Fruit fly (Drosophila melanogaster) whole organism, embryonic: ENCODE data around the gene Oseg1.

ENCODE experiments used
- ATbp ChIP-seq: fragments of 200-800 bp; sonication (Bioruptor generic); optimal IDR thresholded peaks from 2 replicates; lab custom pipeline; 2017; ENCODE audit warnings: missing biosample characterization, mild to moderate bottlenecking, missing genetic modification characterization, missing genetic modification reagents
- Ada2b ChIP-seq: fragments of 200-800 bp; sonication (Bioruptor generic); IDR thresholded peaks from 2 replicates; pipeline ENCODE4 v1.3.6; 2022; ENCODE audit warnings: missing biosample characterization, missing genetic modification characterization
- Antp ChIP-seq: fragments of 200-800 bp; sonication (Bioruptor generic); optimal IDR thresholded peaks from 3 replicates; lab custom pipeline; 2016; ENCODE audit warnings: missing biosample characterization, missing genetic modification characterization
- BEAF-32 ChIP-seq: fragments of 200-800 bp; sonication (Bioruptor generic); optimal IDR thresholded peaks from 3 replicates; lab custom pipeline; 2017; ENCODE audit warnings: missing biosample characterization, missing genetic modification characterization, mild to moderate bottlenecking, moderate library complexity, missing genetic modification reagents
- CG10565 ChIP-seq: fragments of 200-800 bp; sonication (Bioruptor generic); optimal IDR thresholded peaks from 3 replicates; lab custom pipeline; 2016; ENCODE audit warnings: missing biosample characterization, mild to moderate bottlenecking, missing genetic modification characterization
- CG10959 ChIP-seq: fragments of 200-800 bp; sonication (Bioruptor generic); IDR thresholded peaks from 2 replicates; pipeline ENCODE4 v1.3.6; 2022; ENCODE audit warnings: missing biosample characterization, missing genetic modification characterization
- CG15696 ChIP-seq: fragments of 200-800 bp; sonication (Bioruptor generic); optimal IDR thresholded peaks from 2 replicates; lab custom pipeline; 2019; ENCODE audit warnings: missing biosample characterization, mild to moderate bottlenecking, missing genetic modification characterization, moderate library complexity
- CG17802 ChIP-seq: fragments of 200-800 bp; sonication (Bioruptor generic); optimal IDR thresholded peaks from 2 replicates; lab custom pipeline; 2018; ENCODE audit warnings: missing biosample characterization, mild to moderate bottlenecking, missing genetic modification characterization, moderate library complexity
- CG18476 ChIP-seq: fragments of 200-800 bp; sonication (Bioruptor generic); optimal IDR thresholded peaks from 2 replicates; lab custom pipeline; 2016; ENCODE audit warnings: missing biosample characterization, mild to moderate bottlenecking, missing genetic modification characterization
- CG18764 ChIP-seq: fragments of 200-800 bp; sonication (Bioruptor generic); optimal IDR thresholded peaks from 3 replicates; lab custom pipeline; 2016; ENCODE audit warnings: missing biosample characterization, missing genetic modification characterization
- CG30020 ChIP-seq: fragments of 200-800 bp; optimal IDR thresholded peaks from 2 replicates; lab custom pipeline; 2019; ENCODE audit warnings: missing biosample characterization, mild to moderate bottlenecking, missing genetic modification characterization, moderate library complexity
- CG34376 ChIP-seq: fragments of 200-800 bp; sonication (Bioruptor generic); optimal IDR thresholded peaks from 2 replicates; lab custom pipeline; 2018; ENCODE audit warnings: missing biosample characterization, mild to moderate bottlenecking, missing genetic modification characterization
- CG3726 ChIP-seq: fragments of 200-800 bp; sonication (Bioruptor generic); IDR thresholded peaks from 3 replicates; pipeline ENCODE4, ENCODE4 v1.3.6; 2022; ENCODE audit warnings: missing biosample characterization, missing genetic modification characterization
- CG3847 ChIP-seq: fragments of 200-800 bp; sonication (Bioruptor generic); IDR thresholded peaks from 2 replicates; pipeline ENCODE4 v1.3.6; 2022; ENCODE audit warnings: missing biosample characterization, missing genetic modification characterization
- CG4854 ChIP-seq: fragments of 200-800 bp; sonication (Bioruptor generic); optimal IDR thresholded peaks from 2 replicates; lab custom pipeline; 2016; ENCODE audit warnings: missing biosample characterization, missing genetic modification characterization, inconsistent platforms
- CG6765 ChIP-seq: fragments of 200-800 bp; sonication (Bioruptor generic); optimal IDR thresholded peaks from 3 replicates; lab custom pipeline; 2017; ENCODE audit warnings: missing biosample characterization, mild to moderate bottlenecking, missing genetic modification characterization
- CG6791 ChIP-seq: fragments of 200-800 bp; sonication (Bioruptor generic); IDR thresholded peaks from 3 replicates; pipeline ENCODE4 v1.3.6; 2022; ENCODE audit warnings: missing biosample characterization, missing genetic modification characterization; ENCODE audit not compliant: partially characterized antibody
- CG8290 ChIP-seq, 3 experiments: fragments of 200-800 bp; sonication (Bioruptor generic); optimal IDR thresholded peaks; 2 replicates each; lab custom pipeline; 2016 to 2019; ENCODE audit warnings: missing biosample characterization in 3 of 3, missing genetic modification characterization in 3 of 3, mild to moderate bottlenecking in 2 of 3, moderate library complexity in 1 of 3
- CG9609 ChIP-seq: fragments of 200-800 bp; sonication (Bioruptor generic); optimal IDR thresholded peaks from 3 replicates; lab custom pipeline; 2016; ENCODE audit warnings: missing biosample characterization, missing genetic modification characterization
- CG9876 ChIP-seq: fragments of 200-800 bp; sonication (Bioruptor generic); optimal IDR thresholded peaks from 2 replicates; lab custom pipeline; 2016; ENCODE audit warnings: missing biosample characterization, missing genetic modification characterization
- CoRest ChIP-seq: fragments of 200-800 bp; sonication (Bioruptor generic); optimal IDR thresholded peaks from 3 replicates; lab custom pipeline; 2018; ENCODE audit warnings: missing biosample characterization, mild to moderate bottlenecking, missing genetic modification characterization, moderate library complexity
- Dek ChIP-seq: fragments of 200-800 bp; sonication (Bioruptor generic); optimal IDR thresholded peaks from 3 replicates; lab custom pipeline; 2019; ENCODE audit warnings: missing biosample characterization, mild to moderate bottlenecking, missing genetic modification characterization, moderate library complexity
- Doc3 ChIP-seq: fragments of 200-800 bp; sonication (Bioruptor generic); IDR thresholded peaks from 3 replicates; pipeline ENCODE4 v1.3.6; 2022; ENCODE audit warnings: missing biosample characterization, missing genetic modification characterization; ENCODE audit not compliant: partially characterized antibody
- E2f2 ChIP-seq: fragments of 200-800 bp; sonication (Bioruptor generic); IDR thresholded peaks from 2 replicates; pipeline ENCODE4 v1.3.6; 2022; ENCODE audit warnings: missing biosample characterization, missing genetic modification characterization
- Ets65A ChIP-seq: fragments of 200-800 bp; sonication (Bioruptor generic); peaks from one replicate; lab custom pipeline; 2016; ENCODE audit warnings: missing biosample characterization, missing genetic modification characterization
- Fer3 ChIP-seq: fragments of 200-800 bp; sonication (Bioruptor generic); optimal IDR thresholded peaks from 2 replicates; lab custom pipeline; 2018; ENCODE audit warnings: missing biosample characterization, mild to moderate bottlenecking, missing genetic modification characterization, moderate library complexity
- H2.0 ChIP-seq: fragments of 200-800 bp; sonication (Bioruptor generic); IDR thresholded peaks from 2 replicates; pipeline ENCODE4 v1.3.6; 2022; ENCODE audit warnings: missing biosample characterization, missing genetic modification characterization
- HLH3B ChIP-seq: fragments of 200-800 bp; sonication (Bioruptor generic); IDR thresholded peaks from 2 replicates; pipeline ENCODE4 v1.3.6; 2022; ENCODE audit warnings: missing biosample characterization, missing genetic modification characterization
- Hr39 ChIP-seq: fragments of >200 bp; optimal IDR thresholded peaks from 2 replicates; lab custom pipeline; 2017
- NfI ChIP-seq: fragments of 200-800 bp; sonication (Bioruptor generic); optimal IDR thresholded peaks from 3 replicates; lab custom pipeline; 2018; ENCODE audit warnings: missing biosample characterization, mild to moderate bottlenecking, missing genetic modification characterization, moderate library complexity
- Oaz ChIP-seq: fragments of 200-800 bp; sonication (Bioruptor generic); IDR thresholded peaks from 2 replicates; pipeline ENCODE4 v1.3.6; 2022; ENCODE audit warnings: missing biosample characterization, missing genetic modification characterization
- Sox100B ChIP-seq: fragments of 200-800 bp; sonication (Bioruptor generic); optimal IDR thresholded peaks from 3 replicates; lab custom pipeline; 2018; ENCODE audit warnings: missing biosample characterization, mild to moderate bottlenecking, missing genetic modification characterization
- Spps ChIP-seq: fragments of 200-800 bp; sonication (Bioruptor generic); optimal IDR thresholded peaks from 2 replicates; lab custom pipeline; 2018; ENCODE audit warnings: missing biosample characterization, mild to moderate bottlenecking, missing genetic modification characterization
- Sry-δ ChIP-seq: fragments of 200-800 bp; sonication (Bioruptor generic); optimal IDR thresholded peaks from 2 replicates; lab custom pipeline; 2016; ENCODE audit warnings: missing biosample characterization, missing genetic modification characterization
- caup ChIP-seq: fragments of 200-800 bp; sonication (Bioruptor generic); optimal IDR thresholded peaks from 3 replicates; lab custom pipeline; 2017; ENCODE audit warnings: missing biosample characterization, mild to moderate bottlenecking, missing genetic modification characterization, moderate library complexity; ENCODE audit not compliant: severe bottlenecking
- ewg ChIP-seq: fragments of 200-800 bp; sonication (Bioruptor generic); optimal IDR thresholded peaks from 3 replicates; lab custom pipeline; 2017; ENCODE audit warnings: mild to moderate bottlenecking, missing biosample characterization, missing genetic modification reagents, missing genetic modification characterization
- exex ChIP-seq: fragments of 200-800 bp; sonication (Bioruptor generic); optimal IDR thresholded peaks from 4 replicates; lab custom pipeline; 2018; ENCODE audit warnings: missing biosample characterization, mild to moderate bottlenecking, missing genetic modification characterization, moderate library complexity
- gro ChIP-seq: fragments of 200-800 bp; sonication (Bioruptor generic); optimal IDR thresholded peaks from 2 replicates; lab custom pipeline; 2016; ENCODE audit warnings: missing biosample characterization, missing genetic modification characterization
- hkb ChIP-seq, 2 experiments: fragments of 200-800 bp in 1 of 2; fragments of >200 bp in 1 of 2; sonication (Bioruptor generic) in 1 of 2; IDR thresholded peaks in 1 of 2; optimal IDR thresholded peaks in 1 of 2; 2 replicates each; pipeline versions ENCODE4 v1.3.6 to Lab custom; 2017 to 2022; ENCODE audit warnings: missing biosample characterization in 1 of 2, missing genetic modification characterization in 1 of 2
- kni ChIP-seq: fragments of 200-800 bp; sonication (Bioruptor generic); optimal IDR thresholded peaks from 3 replicates; lab custom pipeline; 2017; ENCODE audit warnings: mild to moderate bottlenecking, missing biosample characterization, missing genetic modification reagents, missing genetic modification characterization
- mld ChIP-seq: fragments of 200-800 bp; sonication (Bioruptor generic); IDR thresholded peaks from 3 replicates; pipeline ENCODE4 v1.3.6; 2022; ENCODE audit warnings: missing biosample characterization, missing genetic modification characterization; ENCODE audit not compliant: partially characterized antibody
- nmo ChIP-seq: fragments of 200-800 bp; sonication (Bioruptor generic); optimal IDR thresholded peaks from 2 replicates; lab custom pipeline; 2018; ENCODE audit warnings: missing biosample characterization, mild to moderate bottlenecking, missing genetic modification characterization, moderate library complexity
- psq ChIP-seq: fragments of 200-800 bp; sonication (Bioruptor generic); optimal IDR thresholded peaks from 2 replicates; lab custom pipeline; 2017; ENCODE audit warnings: missing biosample characterization, missing genetic modification characterization
- row ChIP-seq: fragments of 200-800 bp; sonication (Bioruptor generic); IDR thresholded peaks from 3 replicates; pipeline ENCODE4 v1.3.6; 2022; ENCODE audit warnings: missing biosample characterization, missing genetic modification characterization
- sna ChIP-seq: fragments of 200-800 bp; sonication (Bioruptor generic); IDR thresholded peaks from 2 replicates; pipeline ENCODE4 v1.3.6; 2022; ENCODE audit warnings: missing biosample characterization, missing genetic modification characterization; ENCODE audit not compliant: partially characterized antibody
- ttk ChIP-seq: fragments of 200-800 bp; sonication (Bioruptor generic); IDR thresholded peaks from 2 replicates; pipeline ENCODE4 v2.1.2; 2022; ENCODE audit warnings: missing biosample characterization, missing genetic modification characterization
- wek ChIP-seq: fragments of 200-800 bp; sonication (Bioruptor generic); optimal IDR thresholded peaks from 3 replicates; lab custom pipeline; 2018; ENCODE audit warnings: missing biosample characterization, mild to moderate bottlenecking, missing genetic modification characterization, moderate library complexity

Gene Oseg1

dm6 chr3L:8441745-8442575, 29.3 kb upstream of the Oseg1 start, which contains the start of gene Unr (continued):
- TF ChIP-seq ttk (GFP tag; lab: Robert Waterston, UW) (peak; percentile 50; the same call in 1 of the 2 replicates), row (peak; percentile 86), CG8290 (GFP tag; optimal IDR thresholded peaks at IDR 0.05; lab: Kevin White, UChicago) (peak; percentile 69), CG8290 (tag; optimal IDR thresholded peaks at IDR 0.05; lab: Kevin White, UChicago) (peak in 1 of 2 experiments; percentile 89), sna (GFP tag; lab: Robert Waterston, UW) (no peak), Ada2b (GFP tag; lab: Robert Waterston, UW) (peak; percentile 63), CG10565 (no peak), CG18476 (GFP tag; lab: Kevin White, UChicago) (peak; percentile 67), hkb (optimal IDR thresholded peaks at IDR 0.05; lab: Kevin White, UChicago) (no peak), hkb (GFP tag; IDR thresholded peaks at IDR 0.05; lab: Robert Waterston, UW) (peak; percentile 71), CG30020 (tag; lab: Kevin White, UChicago) (peak; percentile 8), Dek (tag; lab: Kevin White, UChicago) (peak; percentile 70), BEAF-32 (peak; percentile 37), CG9876 (GFP tag; lab: Kevin White, UChicago) (peak; percentile 70), CG17802 (tag; lab: Kevin White, UChicago) (no peak), CG15696 (peak; percentile 67), Antp (GFP tag; lab: Kevin White, UChicago) (peak; percentile 82), CoRest (tag; lab: Kevin White, UChicago) (peak; percentile 68), gro (GFP tag; lab: Kevin White, UChicago) (peak; percentile 89), CG3847 (GFP tag; lab: Robert Waterston, UW) (peak; percentile 80), caup (GFP tag; lab: Kevin White, UChicago) (peak; percentile 86), Fer3 (tag; lab: Kevin White, UChicago) (peak; percentile 71), E2f2 (GFP tag; lab: Robert Waterston, UW) (peak; percentile 46; the same call in 1 of the 2 replicates), wek (GFP tag; lab: Kevin White, UChicago) (peak; percentile 52), psq (GFP tag; lab: Kevin White, UChicago) (peak; percentile 30), CG9609 (peak; percentile 74), Sry-δ (GFP tag; lab: Kevin White, UChicago) (peak; percentile 36), CG3726 (no peak), exex (tag; lab: Kevin White, UChicago) (peak; percentile 34), Hr39 (lab: Kevin White, UChicago) (no peak), Spps (tag; lab: Kevin White, UChicago) (no peak), CG18764 (GFP tag; lab: Kevin White, UChicago) (peak; percentile 34), ATbp (GFP tag; lab: Kevin White, UChicago) (peak; percentile 69), Sox100B (peak; percentile 65), kni (no peak), mld (no peak), CG10959 (GFP tag; lab: Robert Waterston, UW) (no peak), Doc3 (GFP tag; lab: Robert Waterston, UW) (no peak), Oaz (no peak), CG6791 (GFP tag; lab: Robert Waterston, UW) (no peak), H2.0 (GFP tag; lab: Robert Waterston, UW) (peak; percentile 80), CG6765 (GFP tag; lab: Kevin White, UChicago) (peak; percentile 65), CG34376 (GFP tag; lab: Kevin White, UChicago) (peak; percentile 85), ewg (peak; percentile 67), HLH3B (GFP tag; lab: Robert Waterston, UW) (peak; percentile 65), NfI (GFP tag; lab: Kevin White, UChicago) (peak; percentile 84), Ets65A (GFP tag; lab: Kevin White, UChicago) (peak; percentile 96), nmo (GFP tag; lab: Kevin White, UChicago) (peak; percentile 78), CG4854 (GFP tag; lab: Kevin White, UChicago) (peak; percentile 65)
